Worm (Caenorhabditis elegans): ENCODE results near the gene C03B1.6.

DNA sequence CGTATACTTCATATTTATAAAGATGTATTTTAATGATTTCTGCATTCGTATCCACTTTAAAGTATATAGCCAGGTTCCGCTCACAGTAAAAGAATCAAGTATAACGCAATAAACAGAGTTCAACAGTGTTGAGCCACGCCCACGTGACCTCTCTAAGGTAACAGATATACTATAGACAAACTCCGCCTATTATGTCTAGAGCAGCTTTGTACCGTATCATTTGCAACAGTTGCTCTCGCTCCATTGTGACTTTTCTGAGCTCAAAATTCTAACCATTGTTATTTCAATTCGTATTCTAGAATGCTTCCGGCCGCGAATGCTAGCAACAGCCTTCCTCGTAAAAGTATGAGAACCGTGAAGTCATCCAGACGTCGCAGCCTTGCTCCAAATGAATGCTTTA is 23.2 kb downstream of the C03B1.6 start, which contains the start of gene C03B1.17:
- TF ChIP-seq nhr-12 (tag; optimal IDR thresholded peaks at IDR 0.05) (no peak), zag-1 (tag; optimal IDR thresholded peaks at IDR 0.05) (no peak), nhr-237 (tag; optimal IDR thresholded peaks at IDR 0.05) (no peak), nhr-28 (tag; optimal IDR thresholded peaks at IDR 0.05) (no peak), mep-1 (tag; optimal IDR thresholded peaks at IDR 0.05) (no peak), elt-3 (tag; optimal IDR thresholded peaks at IDR 0.05) (no peak), nhr-77 (tag; optimal IDR thresholded peaks at IDR 0.05) (no peak), nhr-20 (tag; optimal IDR thresholded peaks at IDR 0.05) (no peak), lsy-2 (tag; optimal IDR thresholded peaks at IDR 0.05) (no peak)
